Fruit fly (Drosophila melanogaster): ENCODE measurements around the gene CtsL4.

The CtsL4 gene

dm6 chr2L:10310614-10311382 is 45.6 kb downstream of the CtsL4 start, which contains the start of gene Cdk5alpha (continued):
- no peak for TF ChIP-seq disco-r (GFP tag; optimal IDR thresholded peaks at IDR 0.05)
- TF ChIP-seq org-1 (GFP tag; optimal IDR thresholded peaks at IDR 0.05), result no peak
- TF ChIP-seq nerfin-1 (tag; optimal IDR thresholded peaks at IDR 0.05), result peak; percentile 22
- no peak for TF ChIP-seq ci (GFP tag; IDR thresholded peaks at IDR 0.05)
- no peak for TF ChIP-seq psq (GFP tag; optimal IDR thresholded peaks at IDR 0.05)
- TF ChIP-seq CG2678 (tag; optimal IDR thresholded peaks at IDR 0.05), result no peak
- TF ChIP-seq bowl (GFP tag; IDR thresholded peaks at IDR 0.05), result no peak
- TF ChIP-seq CG10543 (GFP tag; optimal IDR thresholded peaks at IDR 0.05), result no peak
- TF ChIP-seq CG15011 (GFP tag; optimal IDR thresholded peaks at IDR 0.05), result no peak
- TF ChIP-seq Bgb (GFP tag; IDR thresholded peaks at IDR 0.05; ENCODE audit: partially characterized antibody), result no peak
- TF ChIP-seq CG31365 (tag; optimal IDR thresholded peaks at IDR 0.05), result no peak
- TF ChIP-seq zf30C (GFP tag; optimal IDR thresholded peaks at IDR 0.05), result no peak

- TF ChIP-seq Nf-YC (tag; optimal IDR thresholded peaks at IDR 0.05) (peak; percentile 78), dysf (GFP tag; IDR thresholded peaks at IDR 0.05) (peak; percentile 55; the same call in 1 of the 3 replicates), sens-2 (GFP tag; IDR thresholded peaks at IDR 0.05) (no peak), fd64A (GFP tag; optimal IDR thresholded peaks at IDR 0.05) (no peak), Jarid2 (GFP tag; optimal IDR thresholded peaks at IDR 0.05) (no peak), danr (GFP tag; IDR thresholded peaks at IDR 0.05) (peak; percentile 49; the same call in 1 of the 2 replicates), org-1 (GFP tag; optimal IDR thresholded peaks at IDR 0.05) (no peak), sc (optimal IDR thresholded peaks at IDR 0.05) (no peak), sc (GFP tag; optimal IDR thresholded peaks at IDR 0.05) (peak; percentile 28), CG9817 (tag; optimal IDR thresholded peaks at IDR 0.05) (no peak), Dref (GFP tag; IDR thresholded peaks at IDR 0.05) (peak; percentile 86), CG12104 (GFP tag; optimal IDR thresholded peaks at IDR 0.05) (peak; percentile 39), unc-4 (GFP tag; IDR thresholded peaks at IDR 0.05; ENCODE audit: partially characterized antibody) (peak; percentile 50), CG9932 (GFP tag; IDR thresholded peaks at IDR 0.05) (peak; percentile 79), CG11398 (GFP tag; optimal IDR thresholded peaks at IDR 0.05) (no peak), CG11093 (GFP tag; IDR thresholded peaks at IDR 0.05) (no peak), toy (GFP tag; IDR thresholded peaks at IDR 0.05) (no peak), dan (GFP tag; IDR thresholded peaks at IDR 0.05) (no peak), wek (GFP tag; optimal IDR thresholded peaks at IDR 0.05) (no peak), CG5953 (GFP tag; IDR thresholded peaks at IDR 0.05) (0 out of 2 replicates have a peak, but pooled peaks have one; percentile 45), CG4707 (GFP tag; optimal IDR thresholded peaks at IDR 0.05) (peak; percentile 38), knrl (GFP tag; IDR thresholded peaks at IDR 0.05; ENCODE audit: partially characterized antibody) (peak; percentile 35; the same call in 2 of the 3 replicates), Asciz (GFP tag; optimal IDR thresholded peaks at IDR 0.05) (peak; percentile 52), maf-S (GFP tag; optimal IDR thresholded peaks at IDR 0.05) (no peak), D19B (GFP tag; optimal IDR thresholded peaks at IDR 0.05) (peak; percentile 50), CG3065 (GFP tag; optimal IDR thresholded peaks at IDR 0.05) (no peak), CG8290 (GFP tag; optimal IDR thresholded peaks at IDR 0.05) (peak; percentile 66), CG8290 (tag; optimal IDR thresholded peaks at IDR 0.05) (no peak), dpn (GFP tag; optimal IDR thresholded peaks at IDR 0.05) (peak; percentile 44 to 69), nom (GFP tag; optimal IDR thresholded peaks at IDR 0.05) (peak; percentile 54), Fer2 (tag; optimal IDR thresholded peaks at IDR 0.05) (peak; percentile 59), sna (GFP tag; IDR thresholded peaks at IDR 0.05; ENCODE audit: partially characterized antibody) (no peak), Sin3A (optimal IDR thresholded peaks at IDR 0.05) (no peak), CG13123 (GFP tag; optimal IDR thresholded peaks at IDR 0.05) (peak; percentile 14), Blimp-1 (GFP tag; optimal IDR thresholded peaks at IDR 0.05) (no peak), Fer1 (GFP tag; optimal IDR thresholded peaks at IDR 0.05) (peak; percentile 83)
Measured at dm6 chr2L:10306518-10307260, 49.7 kb downstream of the CtsL4 start, which contains the start of the genes CG5390 and CG4968. Gene CG5390, minus strand, starts transcription at chr2L:10306594. Gene CG4968, plus strand, starts transcription at chr2L:10306922.
